Worm (Caenorhabditis elegans): ENCODE results near the gene Y69A2AR.18.

DNA sequence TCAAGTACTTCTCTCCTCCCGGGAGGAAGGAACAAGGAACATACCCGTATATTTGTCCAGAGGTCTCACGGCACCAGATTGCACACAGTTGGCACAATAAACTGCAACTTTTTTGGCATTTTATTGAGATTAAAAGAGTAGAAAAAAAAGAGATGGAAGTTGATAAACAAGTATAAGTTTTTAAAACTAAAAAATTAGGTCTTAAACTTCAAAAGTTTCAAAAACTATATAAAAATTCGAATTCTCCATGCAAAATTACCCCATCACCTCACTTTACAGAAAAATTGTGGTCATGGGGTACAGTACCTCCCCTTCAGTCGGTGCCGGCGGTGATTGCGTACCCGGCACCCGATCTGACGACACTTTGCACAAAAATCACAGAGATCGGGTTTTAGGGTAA is 44.3 kb upstream of the Y69A2AR.18 start, which contains the start of gene C45G7.13:
- TF ChIP-seq unc-62 (GFP tag; optimal IDR thresholded peaks at IDR 0.05 in 1 of 2) (no peak), unc-62 (tag; optimal IDR thresholded peaks at IDR 0.05) (no peak), ces-1 (GFP tag; optimal IDR thresholded peaks at IDR 0.05) (no peak), ceh-82 (tag; optimal IDR thresholded peaks at IDR 0.05) (no peak), unc-130 (GFP tag; optimal IDR thresholded peaks at IDR 0.05) (no peak), lir-3 (tag; optimal IDR thresholded peaks at IDR 0.05) (no peak), aly-2 (tag; optimal IDR thresholded peaks at IDR 0.05) (no peak), dmd-9 (GFP tag; IDR thresholded peaks at IDR 0.05) (no peak)
